Worm (Caenorhabditis elegans) whole organism, L4 larva: ENCODE measurements around the gene str-187.

ENCODE experiments used
- F37D6.2 ChIP-seq: sonication (generic microtip); optimal IDR thresholded peaks from 2 replicates; lab custom pipeline; 2016; ENCODE audit warnings: mild to moderate bottlenecking, missing genetic modification characterization, missing compliant biosample characterization
- Y5F2A.4 ChIP-seq: fragments of 200-800 bp; sonication (Bioruptor generic); optimal IDR thresholded peaks from 2 replicates; lab custom pipeline; 2018; ENCODE audit warnings: mild to moderate bottlenecking, missing genetic modification characterization, missing compliant biosample characterization
- Y75B8A.6 ChIP-seq: fragments of 200-800 bp; sonication (Bioruptor generic); IDR thresholded peaks from 2 replicates; pipeline ENCODE4 v1.3.6; 2022; ENCODE audit warnings: missing genetic modification reagents, missing genetic modification characterization, missing compliant biosample characterization
- ZK337.2 ChIP-seq: fragments of 200-800 bp; sonication (Bioruptor generic); IDR thresholded peaks from 2 replicates; pipeline ENCODE4 v1.3.6; 2022; ENCODE audit warnings: missing genetic modification reagents, missing genetic modification characterization, missing compliant biosample characterization
- aha-1 ChIP-seq: fragments of 150-350 bp; peaks from one replicate; lab custom pipeline; 2014; ENCODE audit warnings: missing biosample characterization, missing genetic modification characterization
- ceh-82 ChIP-seq: sonication (generic microtip); optimal IDR thresholded peaks from 2 replicates; lab custom pipeline; 2017; ENCODE audit warnings: missing biosample characterization, missing genetic modification characterization
- ces-1 ChIP-seq: fragments of 150-350 bp; sonication (generic microtip); optimal IDR thresholded peaks from 4 replicates; lab custom pipeline; 2014; ENCODE audit warnings: missing biosample characterization, missing genetic modification reagents, missing genetic modification characterization
- daf-19 ChIP-seq: fragments of 200-800 bp; sonication (Bioruptor generic); conservative IDR thresholded peaks from 2 replicates; pipeline ENCODE4 v1.3.6; 2022; ENCODE audit warnings: missing genetic modification characterization, missing compliant biosample characterization
- egl-27 ChIP-seq: sonication (generic microtip); optimal IDR thresholded peaks from 3 replicates; lab custom pipeline; 2017; ENCODE audit warnings: missing biosample characterization, missing genetic modification reagents, missing genetic modification characterization
- egl-43 ChIP-seq: fragments of 200-800 bp; sonication (Bioruptor generic); IDR thresholded peaks from 2 replicates; pipeline ENCODE4 v1.3.6; 2022; ENCODE audit warnings: missing genetic modification reagents, missing genetic modification characterization, missing compliant biosample characterization
- gei-8 ChIP-seq: fragments of 200-800 bp; sonication (Bioruptor generic); optimal IDR thresholded peaks from 2 replicates; lab custom pipeline; 2018; ENCODE audit warnings: mild to moderate bottlenecking, missing genetic modification characterization, missing compliant biosample characterization
- hmg-1.1 ChIP-seq: fragments of 200-800 bp; sonication (Bioruptor generic); IDR thresholded peaks from 2 replicates; pipeline ENCODE4 v1.3.6; 2022; ENCODE audit warnings: missing genetic modification reagents, missing genetic modification characterization, missing compliant biosample characterization
- lin-1 ChIP-seq: fragments of 200-800 bp; sonication (Bioruptor generic); IDR thresholded peaks from 2 replicates; pipeline ENCODE4 v1.3.6; 2022; ENCODE audit warnings: missing genetic modification reagents, missing genetic modification characterization, missing compliant biosample characterization
- lin-15B ChIP-seq: fragments of 150-350 bp; sonication (generic microtip); optimal IDR thresholded peaks from 3 replicates; lab custom pipeline; 2014; ENCODE audit warnings: missing biosample characterization, missing genetic modification characterization
- lin-29 ChIP-seq: fragments of 200-800 bp; sonication (Bioruptor generic); IDR thresholded peaks from 2 replicates; pipeline ENCODE4 v1.3.6; 2022; ENCODE audit warnings: missing genetic modification reagents, missing genetic modification characterization, missing compliant biosample characterization
- lin-38 ChIP-seq: fragments of 200-800 bp; sonication (Bioruptor generic); IDR thresholded peaks from 2 replicates; pipeline ENCODE4 v1.3.6; 2022; ENCODE audit warnings: missing genetic modification reagents, missing genetic modification characterization, missing compliant biosample characterization
- mdl-1 ChIP-seq, 2 experiments: fragments of 150-350 bp in 1 of 2; sonication (generic microtip) in 1 of 2; optimal IDR thresholded peaks; 2 replicates each; lab custom pipeline; 2014 to 2017; ENCODE audit warnings: missing biosample characterization in 2 of 2, missing genetic modification characterization in 2 of 2
- mxl-3 ChIP-seq: fragments of 200-800 bp; sonication (Bioruptor generic); optimal IDR thresholded peaks from 2 replicates; lab custom pipeline; 2018; ENCODE audit warnings: mild to moderate bottlenecking, missing genetic modification characterization, missing compliant biosample characterization
- nhr-102 ChIP-seq: sonication (generic microtip); optimal IDR thresholded peaks from 2 replicates; lab custom pipeline; 2016; ENCODE audit warnings: mild to moderate bottlenecking, missing genetic modification characterization, moderate library complexity, missing compliant biosample characterization
- nhr-111 ChIP-seq: fragments of 200-800 bp; sonication (Bioruptor generic); optimal IDR thresholded peaks from 2 replicates; lab custom pipeline; 2018; ENCODE audit warnings: mild to moderate bottlenecking, missing genetic modification characterization, missing compliant biosample characterization
- nhr-42 ChIP-seq: fragments of 200-800 bp; sonication (Bioruptor generic); IDR thresholded peaks from 2 replicates; pipeline ENCODE4 v1.3.6; 2022; ENCODE audit warnings: missing genetic modification characterization, missing compliant biosample characterization
- nhr-48 ChIP-seq: sonication (generic microtip); optimal IDR thresholded peaks from 2 replicates; lab custom pipeline; 2016; ENCODE audit warnings: mild to moderate bottlenecking, missing genetic modification characterization, missing compliant biosample characterization
- nhr-77 ChIP-seq: fragments of 150-350 bp; optimal IDR thresholded peaks from 2 replicates; lab custom pipeline; 2014; ENCODE audit warnings: missing biosample characterization, missing genetic modification characterization
- pha-4 ChIP-seq, 2 experiments: fragments of 150-350 bp in 1 of 2; fragments of 200-800 bp in 1 of 2; sonication (Bioruptor generic) in 1 of 2; IDR thresholded peaks in 1 of 2; optimal IDR thresholded peaks in 1 of 2; 2 replicates each; pipeline versions ENCODE4 v1.3.6 to Lab custom; 2014 to 2022; ENCODE audit warnings: missing genetic modification characterization in 2 of 2, missing genetic modification reagents in 2 of 2, missing biosample characterization in 1 of 2, missing compliant biosample characterization in 1 of 2
- php-3 ChIP-seq: fragments of 200-800 bp; sonication (Bioruptor generic); IDR thresholded peaks from 2 replicates; pipeline ENCODE4 v1.3.6; 2022; ENCODE audit warnings: missing genetic modification reagents, missing genetic modification characterization, missing compliant biosample characterization
- set-16 ChIP-seq: fragments of 200-800 bp; sonication (Bioruptor generic); IDR thresholded peaks from 2 replicates; pipeline ENCODE4 v1.3.6; 2022; ENCODE audit warnings: missing genetic modification reagents, missing genetic modification characterization, missing compliant biosample characterization
- skn-1 ChIP-seq: fragments of 150-350 bp; optimal IDR thresholded peaks from 2 replicates; lab custom pipeline; 2014; ENCODE audit warnings: missing biosample characterization, missing genetic modification characterization
- snpc-1.2 ChIP-seq: fragments of 200-800 bp; sonication (Bioruptor generic); IDR thresholded peaks from 2 replicates; pipeline ENCODE4 v1.3.6; 2022; ENCODE audit warnings: missing genetic modification reagents, missing genetic modification characterization, missing compliant biosample characterization
- spr-3 ChIP-seq: fragments of 200-800 bp; sonication (Bioruptor generic); optimal IDR thresholded peaks from 2 replicates; lab custom pipeline; 2018; ENCODE audit warnings: mild to moderate bottlenecking, missing genetic modification characterization, missing compliant biosample characterization
- tag-97 ChIP-seq: fragments of 200-800 bp; sonication (Bioruptor generic); IDR thresholded peaks from 2 replicates; pipeline ENCODE4 v1.3.6; 2022; ENCODE audit warnings: missing genetic modification characterization, missing compliant biosample characterization

The str-187 gene

ce11 chrIV:17265279-17265678 lies at the start of gene str-187:
Gene str-187, plus strand, starts transcription at chrIV:17265579.
- TF ChIP-seq pha-4 (GFP tag; IDR thresholded peaks at IDR 0.05; lab: Robert Waterston, UW): no peak
- TF ChIP-seq pha-4 (tag; optimal IDR thresholded peaks at IDR 0.05; lab: Kevin White, UChicago): no peak
- TF ChIP-seq lin-15B (tag; lab: Kevin White, UChicago): no peak
- TF ChIP-seq nhr-77 (tag; lab: Kevin White, UChicago): no peak
- TF ChIP-seq set-16 (GFP tag; lab: Robert Waterston, UW): no peak

ce11 chrIV:17216048-17216447 lies 49.3 kb upstream of the str-187 start, which contains the start of gene Y116A8B.1:
Gene Y116A8B.1, plus strand, starts transcription at chrIV:17216348.
- TF ChIP-seq Y5F2A.4 (no peak), nhr-42 (GFP tag; lab: Robert Waterston, UW) (no peak), nhr-48 (tag; lab: Kevin White, UChicago) (no peak), F37D6.2 (tag; lab: Kevin White, UChicago) (no peak), aha-1 (tag; lab: Kevin White, UChicago) (no peak)

DNA sequence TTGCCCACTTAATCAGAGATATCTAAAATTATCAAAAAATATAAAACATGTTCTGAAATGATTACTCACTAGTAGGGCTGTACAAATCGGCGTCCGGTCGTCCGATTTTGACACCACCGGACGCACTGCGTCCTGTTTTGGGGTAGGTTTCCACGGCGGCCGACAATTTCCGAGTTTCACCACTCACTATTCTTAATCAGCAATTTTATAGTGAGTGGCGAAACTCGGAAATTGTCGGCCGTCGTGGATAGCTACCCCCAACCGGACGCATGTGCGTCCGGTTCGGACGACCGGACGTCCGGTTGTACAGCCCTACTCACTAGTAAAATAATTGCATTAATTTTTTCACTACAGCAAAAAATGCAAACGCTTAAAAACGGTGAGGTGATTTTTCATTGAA lies 43.2 kb upstream of the str-187 start:
- TF ChIP-seq snpc-1.2 (GFP tag; lab: Robert Waterston, UW) (peak; percentile 55; the same call in 1 of the 2 replicates), lin-38 (0 out of 2 replicates have a peak, but pooled peaks have one; percentile 14)

DNA sequence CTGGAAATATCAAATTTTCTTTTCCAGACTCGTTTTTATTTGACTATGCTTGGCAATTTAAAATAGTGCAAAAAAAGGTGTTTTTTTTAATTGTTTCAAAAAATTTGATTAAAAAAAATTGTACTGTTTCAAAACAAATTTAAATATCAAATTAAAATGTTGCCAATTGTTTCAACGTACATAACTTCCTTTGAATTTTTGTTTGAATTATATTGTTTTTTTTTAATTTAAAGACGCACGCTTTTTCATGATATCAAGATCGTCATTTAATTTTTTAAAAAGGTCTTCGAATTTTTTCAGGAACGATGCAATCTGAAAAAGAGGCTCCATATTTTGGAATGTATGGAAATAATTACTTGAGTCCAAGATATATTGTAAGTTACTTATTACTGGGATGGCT lies 41.9 kb upstream of the str-187 start, which contains the start of gene Y116A8B.4:
Gene Y116A8B.4 (plus strand): TSS at position 301 of the 400 bp plus-strand sequence.
- TF ChIP-seq mxl-3 (GFP tag; lab: Kevin White, UChicago): no peak
- no peak for TF ChIP-seq spr-3 (GFP tag; lab: Kevin White, UChicago)
- no peak for TF ChIP-seq egl-27 (tag; lab: Kevin White, UChicago)
- TF ChIP-seq php-3 (GFP tag; lab: Robert Waterston, UW): no peak
- no peak for TF ChIP-seq gei-8 (GFP tag; lab: Kevin White, UChicago)
- no peak for TF ChIP-seq ZK337.2
- no peak for TF ChIP-seq tag-97 (GFP tag; lab: Robert Waterston, UW)
- no peak for TF ChIP-seq nhr-102 (tag; lab: Kevin White, UChicago)
- no peak for TF ChIP-seq hmg-1.1
- TF ChIP-seq snpc-1.2 (GFP tag; lab: Robert Waterston, UW): no peak
- no peak for TF ChIP-seq lin-29 (GFP tag; lab: Robert Waterston, UW)
- TF ChIP-seq lin-1: no peak

ce11 chrIV:17230958-17231357 lies 34.4 kb upstream of the str-187 start, which contains the start of gene npr-32:
Gene npr-32, minus strand, starts transcription at chrIV:17231058.
- TF ChIP-seq nhr-111 (GFP tag; lab: Kevin White, UChicago) (no peak), skn-1 (tag; lab: Kevin White, UChicago) (no peak), Y75B8A.6 (GFP tag; lab: Robert Waterston, UW) (no peak), mdl-1 (tag; optimal IDR thresholded peaks at IDR 0.05; lab: Kevin White, UChicago) (no peak), ceh-82 (tag; lab: Kevin White, UChicago) (no peak), snpc-1.2 (GFP tag; lab: Robert Waterston, UW) (no peak), daf-19 (GFP tag; lab: Robert Waterston, UW) (no peak)

DNA sequence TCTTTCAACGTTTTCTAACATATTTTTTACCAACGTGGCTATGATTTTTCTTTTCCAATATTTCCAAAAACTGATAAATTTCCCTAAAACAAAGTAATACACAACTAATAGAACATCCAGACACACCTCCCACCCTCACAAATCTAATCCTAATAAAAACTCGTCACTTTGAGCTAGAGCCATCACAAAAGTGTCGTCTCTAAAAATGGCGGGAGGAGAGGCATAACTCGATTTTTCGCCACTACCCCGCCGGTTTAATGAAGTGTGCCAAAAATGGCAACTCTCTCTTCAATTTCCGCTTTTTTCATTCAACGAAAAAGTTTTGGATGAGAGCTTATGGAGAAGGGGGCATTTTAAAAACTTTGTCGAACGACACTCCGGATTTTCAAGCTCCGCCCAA lies 32.5 kb upstream of the str-187 start:
- TF ChIP-seq egl-43 (GFP tag; lab: Robert Waterston, UW): no peak
- no peak for TF ChIP-seq ceh-82 (tag; lab: Kevin White, UChicago)
- peak; percentile 41 for TF ChIP-seq ces-1 (GFP tag; lab: Kevin White, UChicago)
